Worm (Caenorhabditis elegans) whole organism, young adult: ENCODE results near the gene ric-3.

ENCODE experiments used
- D2030.7 ChIP-seq: fragments of 200-800 bp; sonication (Bioruptor generic); IDR thresholded peaks from 2 replicates; pipeline ENCODE4 v1.3.6; 2022; ENCODE audit warnings: missing genetic modification reagents, missing genetic modification characterization, missing compliant biosample characterization
- F33H1.4 ChIP-seq: fragments of 200-800 bp; sonication (Bioruptor generic); IDR thresholded peaks from 2 replicates; pipeline ENCODE4 v1.3.6; 2022; ENCODE audit warnings: missing genetic modification reagents, missing genetic modification characterization, missing compliant biosample characterization
- F49E8.2 ChIP-seq: sonication (generic microtip); optimal IDR thresholded peaks from 3 replicates; lab custom pipeline; 2017; ENCODE audit warnings: missing genetic modification characterization, mild to moderate bottlenecking, missing compliant biosample characterization, antibody characterized with exemption, moderate library complexity; ENCODE audit not compliant: insufficient read depth
- Y95B8A.8 ChIP-seq: fragments of 200-800 bp; sonication (Bioruptor generic); IDR thresholded peaks from 2 replicates; pipeline ENCODE4 v1.3.6; 2022; ENCODE audit warnings: missing genetic modification reagents, missing genetic modification characterization, missing compliant biosample characterization
- attf-5 ChIP-seq: fragments of 200-800 bp; sonication (Bioruptor generic); optimal IDR thresholded peaks from 2 replicates; lab custom pipeline; 2018; ENCODE audit warnings: mild to moderate bottlenecking, missing genetic modification characterization, missing compliant biosample characterization
- cebp-1 ChIP-seq, 2 experiments: fragments of 200-800 bp in 1 of 2; sonication (Bioruptor generic) in 1 of 2; sonication (generic microtip) in 1 of 2; IDR thresholded peaks in 1 of 2; optimal IDR thresholded peaks in 1 of 2; 2 replicates each; pipeline versions ENCODE4 v1.3.6 to Lab custom; 2017 to 2022; ENCODE audit warnings: missing compliant biosample characterization in 2 of 2, missing genetic modification characterization in 2 of 2, mild to moderate bottlenecking in 1 of 2, missing genetic modification reagents in 1 of 2, moderate library complexity in 1 of 2
- cebp-2 ChIP-seq: fragments of 200-800 bp; sonication (Bioruptor generic); IDR thresholded peaks from 2 replicates; pipeline ENCODE4 v1.3.6; 2022; ENCODE audit warnings: missing genetic modification characterization, missing compliant biosample characterization
- ceh-40 ChIP-seq: fragments of 200-800 bp; sonication (Bioruptor generic); IDR thresholded peaks from 2 replicates; pipeline ENCODE4 v1.3.6; 2022; ENCODE audit warnings: missing genetic modification characterization, missing compliant biosample characterization
- ceh-91 ChIP-seq: fragments of 200-800 bp; sonication (Bioruptor generic); IDR thresholded peaks from 2 replicates; pipeline ENCODE4 v1.3.6; 2022; ENCODE audit warnings: missing genetic modification reagents, missing genetic modification characterization, missing compliant biosample characterization
- dpl-1 ChIP-seq: fragments of 150-350 bp; optimal IDR thresholded peaks from 2 replicates; lab custom pipeline; 2014; ENCODE audit warnings: missing biosample characterization, missing genetic modification reagents, missing genetic modification characterization
- efl-1 ChIP-seq: fragments of 150-350 bp; optimal IDR thresholded peaks from 2 replicates; lab custom pipeline; 2014; ENCODE audit warnings: missing biosample characterization, missing genetic modification reagents, missing genetic modification characterization
- ekl-4 ChIP-seq: fragments of 200-800 bp; sonication (Bioruptor generic); IDR thresholded peaks from 2 replicates; pipeline ENCODE4 v1.3.6; 2022; ENCODE audit warnings: missing genetic modification reagents, missing genetic modification characterization, missing compliant biosample characterization
- him-1 ChIP-seq: sonication (generic microtip); optimal IDR thresholded peaks from 2 replicates; lab custom pipeline; 2016; ENCODE audit warnings: missing genotype, missing genetic modification reagents, missing genetic modification characterization, missing compliant biosample characterization
- hmg-1.2 ChIP-seq: fragments of 200-800 bp; sonication (Bioruptor generic); IDR thresholded peaks from 2 replicates; pipeline ENCODE4 v1.3.6; 2022; ENCODE audit warnings: missing genetic modification reagents, missing genetic modification characterization, missing compliant biosample characterization
- let-607 ChIP-seq, 2 experiments: fragments of 200-800 bp in 1 of 2; sonication (Bioruptor generic) in 1 of 2; sonication (generic microtip) in 1 of 2; optimal IDR thresholded peaks; 2 replicates each; lab custom pipeline; 2016 to 2018; ENCODE audit warnings: mild to moderate bottlenecking in 2 of 2, missing compliant biosample characterization in 2 of 2, missing genetic modification characterization in 2 of 2, moderate library complexity in 2 of 2, missing genotype in 1 of 2
- lin-54 ChIP-seq: fragments of 200-800 bp; sonication (Bioruptor generic); optimal IDR thresholded peaks from 2 replicates; lab custom pipeline; 2018; ENCODE audit warnings: mild to moderate bottlenecking, missing genetic modification characterization, missing compliant biosample characterization
- lsl-1 ChIP-seq: fragments of 200-800 bp; sonication (Bioruptor generic); optimal IDR thresholded peaks from 2 replicates; lab custom pipeline; 2018; ENCODE audit warnings: mild to moderate bottlenecking, missing genetic modification characterization, moderate library complexity, missing compliant biosample characterization
- madf-6 ChIP-seq: fragments of 200-800 bp; sonication (Bioruptor generic); IDR thresholded peaks from 2 replicates; pipeline ENCODE4 v1.3.6; 2022; ENCODE audit warnings: missing genetic modification reagents, missing genetic modification characterization, missing compliant biosample characterization
- madf-8 ChIP-seq: fragments of 200-800 bp; sonication (Bioruptor generic); conservative IDR thresholded peaks from 2 replicates; pipeline ENCODE4 v1.3.6; 2022; ENCODE audit warnings: missing genetic modification reagents, missing genetic modification characterization, missing compliant biosample characterization
- mcd-1 ChIP-seq: fragments of 200-800 bp; sonication (Bioruptor generic); IDR thresholded peaks from 2 replicates; pipeline ENCODE4 v1.3.6; 2022; ENCODE audit warnings: missing genetic modification reagents, missing genetic modification characterization, missing compliant biosample characterization
- nfyb-1 ChIP-seq: fragments of 200-800 bp; sonication (Bioruptor generic); IDR thresholded peaks from 2 replicates; pipeline ENCODE4 v1.3.6; 2022; ENCODE audit warnings: missing genetic modification reagents, missing genetic modification characterization, missing compliant biosample characterization
- nhr-80 ChIP-seq: sonication (generic microtip); optimal IDR thresholded peaks from 2 replicates; lab custom pipeline; 2016; ENCODE audit warnings: missing genetic modification characterization, missing compliant biosample characterization
- pbrm-1 ChIP-seq: fragments of 200-800 bp; sonication (Bioruptor generic); IDR thresholded peaks from 2 replicates; pipeline ENCODE4 v1.3.6; 2022; ENCODE audit warnings: missing genetic modification reagents, missing genetic modification characterization, missing compliant biosample characterization
- rcor-1 ChIP-seq: fragments of 200-800 bp; sonication (Bioruptor generic); IDR thresholded peaks from 2 replicates; pipeline ENCODE4 v1.3.6; 2022; ENCODE audit warnings: missing genetic modification reagents, missing genetic modification characterization, missing compliant biosample characterization
- rec-8 ChIP-seq, 2 experiments: sonication (generic microtip); optimal IDR thresholded peaks; 2 replicates each; lab custom pipeline; 2016; ENCODE audit warnings: mild to moderate bottlenecking in 2 of 2, missing genetic modification characterization in 2 of 2, missing genetic modification reagents in 2 of 2, missing genotype in 2 of 2, missing biosample characterization in 1 of 2, missing compliant biosample characterization in 1 of 2, moderate library complexity in 1 of 2
- snpc-1.1 ChIP-seq: sonication (generic microtip); optimal IDR thresholded peaks from 2 replicates; lab custom pipeline; 2017; ENCODE audit warnings: missing genetic modification characterization, mild to moderate bottlenecking, missing compliant biosample characterization, antibody characterized with exemption, moderate library complexity, missing genotype, missing genetic modification reagents; ENCODE audit not compliant: insufficient read depth
- snpc-4 ChIP-seq, 5 experiments: fragments of 150-350 bp in 1 of 5; sonication (generic microtip) in 4 of 5; optimal IDR thresholded peaks; 2 replicates each; lab custom pipeline; 2014 to 2018; ENCODE audit warnings: missing genetic modification characterization in 5 of 5, missing biosample characterization in 3 of 5, antibody characterized with exemption in 2 of 5, mild to moderate bottlenecking in 2 of 5, missing compliant biosample characterization in 2 of 5, missing genotype in 2 of 5, moderate library complexity in 2 of 5, missing genetic modification reagents in 1 of 5
- tbp1 ChIP-seq: fragments of 200-800 bp; sonication (Bioruptor generic); optimal IDR thresholded peaks from 2 replicates; lab custom pipeline; 2018; ENCODE audit warnings: mild to moderate bottlenecking, missing genetic modification characterization, missing compliant biosample characterization
- tlf-1 ChIP-seq: fragments of 200-800 bp; sonication (Bioruptor generic); optimal IDR thresholded peaks from 2 replicates; lab custom pipeline; 2018; ENCODE audit warnings: mild to moderate bottlenecking, missing genetic modification characterization, missing compliant biosample characterization
- xnd-1 ChIP-seq: sonication (generic microtip); optimal IDR thresholded peaks from 2 replicates; lab custom pipeline; 2016; ENCODE audit warnings: missing genotype, missing genetic modification reagents, missing genetic modification characterization, missing compliant biosample characterization

ric-3 gene

ce11 chrIV:7829275-7829938, 11.4 kb downstream of the ric-3 start, which contains the start of gene C06A6.4:
Gene C06A6.4 (minus strand): TSS chrIV:7829298.
- TF ChIP-seq madf-8 (GFP tag; lab: Robert Waterston, UW) (peak; percentile 79; the same call in 1 of the 2 replicates), ceh-40 (no peak), nhr-80 (tag; lab: Kevin White, UChicago) (peak; percentile 38), lsl-1 (GFP tag; lab: Kevin White, UChicago) (peak; percentile 97), snpc-1.1 (tag; lab: Kevin White, UChicago) (peak; percentile 7), xnd-1 (tag; lab: Kevin White, UChicago) (peak; percentile 83), ceh-91 (GFP tag; lab: Robert Waterston, UW) (peak; percentile 64), him-1 (tag; lab: Kevin White, UChicago) (peak; percentile 6), dpl-1 (GFP tag; lab: Kevin White, UChicago) (peak; percentile 45), tlf-1 (GFP tag; lab: Kevin White, UChicago) (no peak), F33H1.4 (GFP tag; lab: Robert Waterston, UW) (peak; percentile 92), hmg-1.2 (GFP tag; lab: Robert Waterston, UW) (0 out of 2 replicates have a peak, but pooled peaks have one; percentile 11), D2030.7 (GFP tag; lab: Robert Waterston, UW) (peak; percentile 73), cebp-2 (no peak), madf-6 (peak; percentile 92), snpc-4 (GFP tag; optimal IDR thresholded peaks at IDR 0.05; lab: Kevin White, UChicago) (no peak), snpc-4 (tag; optimal IDR thresholded peaks at IDR 0.05; lab: Kevin White, UChicago) (peak in 2 of 4 experiments; percentile 10 to 36), lin-54 (GFP tag; lab: Kevin White, UChicago) (peak; percentile 22), rcor-1 (GFP tag; lab: Robert Waterston, UW) (no peak), tbp1 (GFP tag; lab: Kevin White, UChicago) (peak; percentile 19), Y95B8A.8 (GFP tag; lab: Robert Waterston, UW) (no peak), mcd-1 (GFP tag; lab: Robert Waterston, UW) (0 out of 2 replicates have a peak, but pooled peaks have one; percentile 10), F49E8.2 (tag; lab: Kevin White, UChicago) (peak; percentile 52), efl-1 (GFP tag; lab: Kevin White, UChicago) (peak; percentile 80), pbrm-1 (GFP tag; lab: Robert Waterston, UW) (peak; percentile 42; the same call in 1 of the 2 replicates)
- TF ChIP-seq, all 124 proteins: peak for 19

ce11 chrIV:7830151-7830550, 12.1 kb downstream of the ric-3 start, which contains the start of gene mvb-12:
Gene mvb-12 (plus strand): TSS chrIV:7830525.
- TF ChIP-seq cebp-1 (GFP tag; IDR thresholded peaks at IDR 0.05; lab: Robert Waterston, UW): peak; percentile 22; the same call in 1 of the 2 replicates
- TF ChIP-seq cebp-1 (tag; optimal IDR thresholded peaks at IDR 0.05; lab: Kevin White, UChicago): peak; percentile 79
- TF ChIP-seq attf-5 (GFP tag; lab: Kevin White, UChicago): peak; percentile 19
- TF ChIP-seq nfyb-1 (GFP tag; lab: Robert Waterston, UW): 0 out of 2 replicates have a peak, but pooled peaks have one; percentile 20
- 0 out of 2 replicates have a peak, but pooled peaks have one; percentile 20 for TF ChIP-seq mcd-1 (GFP tag; lab: Robert Waterston, UW)
- peak; percentile 79 for TF ChIP-seq nhr-80 (tag; lab: Kevin White, UChicago)
- peak in 1 of 2 experiments; percentile 4 for TF ChIP-seq let-607 (tag; optimal IDR thresholded peaks at IDR 0.05; lab: Kevin White, UChicago)
- TF ChIP-seq rec-8 (tag; optimal IDR thresholded peaks at IDR 0.05; lab: Kevin White, UChicago): no peak
- TF ChIP-seq ekl-4 (GFP tag; lab: Robert Waterston, UW): no peak
